Worm (Caenorhabditis elegans): ENCODE results near the gene C49F5.5.

DNA sequence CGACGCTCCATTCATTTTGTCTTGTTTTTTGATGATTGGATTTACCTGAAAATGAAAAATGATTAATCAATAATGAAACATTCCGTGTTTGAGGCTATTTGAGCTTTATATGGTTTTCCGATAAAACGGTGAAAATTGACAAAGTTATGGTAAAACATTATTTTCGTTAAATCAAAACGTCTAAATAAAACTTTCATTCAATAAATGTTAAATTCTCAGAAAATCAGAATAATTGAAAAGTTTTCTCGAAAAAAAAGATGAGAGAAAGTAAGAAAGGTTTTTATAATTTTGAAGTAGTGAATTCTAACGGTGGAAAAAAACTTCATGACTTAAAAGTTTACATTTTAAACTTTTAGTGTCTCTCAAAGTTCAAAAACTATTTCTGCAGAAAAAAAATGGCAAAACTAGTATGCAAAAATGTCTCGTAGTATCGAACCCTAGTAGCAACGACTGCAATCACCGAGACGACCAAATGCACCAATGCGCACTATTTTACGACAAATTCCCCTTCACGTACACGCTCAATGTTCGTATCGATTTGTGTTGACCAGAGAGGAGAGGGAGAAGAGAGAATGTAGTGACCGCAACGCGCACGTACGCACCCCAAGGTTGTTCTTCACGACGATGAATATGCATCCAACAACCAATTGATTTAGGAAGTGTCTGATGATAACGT lies 39.1 kb upstream of the C49F5.5 start, which contains the start of gene nfya-1:
- TF ChIP-seq snpc-4 (tag; optimal IDR thresholded peaks at IDR 0.05) (no peak), ceh-83 (GFP tag; optimal IDR thresholded peaks at IDR 0.05) (no peak), unc-62 (GFP tag; optimal IDR thresholded peaks at IDR 0.05) (no peak)
